Worm (Caenorhabditis elegans) whole organism, young adult: Measurements from ENCODE around the gene H01G02.1.

ENCODE experiments used
- B0019.2 ChIP-seq: fragments of 200-800 bp; sonication (Bioruptor generic); conservative IDR thresholded peaks from 2 replicates; pipeline ENCODE4 v1.3.6; 2022; ENCODE audit warnings: missing genetic modification reagents, missing genetic modification characterization, missing compliant biosample characterization
- B0035.1 ChIP-seq: sonication (generic microtip); optimal IDR thresholded peaks from 2 replicates; lab custom pipeline; 2016; ENCODE audit warnings: missing genetic modification characterization, mild to moderate bottlenecking, missing compliant biosample characterization, missing genotype, missing genetic modification reagents
- B0336.3 ChIP-seq: fragments of 200-800 bp; sonication (Bioruptor generic); IDR thresholded peaks from 2 replicates; pipeline ENCODE4 v1.3.6; 2022; ENCODE audit warnings: missing genetic modification characterization, missing compliant biosample characterization
- C06A6.2 ChIP-seq: fragments of 200-800 bp; sonication (Bioruptor generic); conservative IDR thresholded peaks from 2 replicates; pipeline ENCODE4 v1.3.6; 2022; ENCODE audit warnings: missing genetic modification characterization, missing compliant biosample characterization
- F10E7.11 ChIP-seq: sonication (generic microtip); optimal IDR thresholded peaks from 2 replicates; lab custom pipeline; 2017; ENCODE audit warnings: mild to moderate bottlenecking, missing genetic modification characterization, moderate library complexity, missing compliant biosample characterization
- F23B12.7 ChIP-seq: sonication (generic microtip); optimal IDR thresholded peaks from 2 replicates; lab custom pipeline; 2017; ENCODE audit warnings: missing genetic modification characterization, mild to moderate bottlenecking, missing compliant biosample characterization, antibody characterized with exemption, moderate library complexity; ENCODE audit not compliant: insufficient read depth
- K11D2.4 ChIP-seq: fragments of 200-800 bp; sonication (Bioruptor generic); IDR thresholded peaks from 2 replicates; pipeline ENCODE4 v1.3.6; 2022; ENCODE audit warnings: missing genetic modification reagents, missing genetic modification characterization, missing compliant biosample characterization
- K12H6.12 ChIP-seq: fragments of 200-800 bp; sonication (Bioruptor generic); optimal IDR thresholded peaks from 2 replicates; lab custom pipeline; 2018; ENCODE audit warnings: mild to moderate bottlenecking, missing genetic modification characterization, missing compliant biosample characterization
- T26A5.8 ChIP-seq: sonication (generic microtip); optimal IDR thresholded peaks from 2 replicates; lab custom pipeline; 2016; ENCODE audit warnings: missing genetic modification characterization, missing compliant biosample characterization
- Y53G8AR.9 ChIP-seq: fragments of 200-800 bp; sonication (Bioruptor generic); conservative IDR thresholded peaks from 2 replicates; pipeline ENCODE4 v1.3.6; 2022; ENCODE audit warnings: missing genetic modification reagents, missing genetic modification characterization, missing compliant biosample characterization
- Y67H2A.10 ChIP-seq: fragments of 200-800 bp; sonication (Bioruptor generic); conservative IDR thresholded peaks from 2 replicates; pipeline ENCODE4 v1.3.6; 2022; ENCODE audit warnings: missing genetic modification reagents, missing genetic modification characterization, missing compliant biosample characterization
- ZK185.1 ChIP-seq: sonication (generic microtip); optimal IDR thresholded peaks from 2 replicates; lab custom pipeline; 2016; ENCODE audit warnings: mild to moderate bottlenecking, missing genetic modification characterization, missing compliant biosample characterization; ENCODE audit not compliant: poor library complexity, severe bottlenecking
- aptf-3 ChIP-seq: fragments of 200-800 bp; sonication (Bioruptor generic); IDR thresholded peaks from 2 replicates; pipeline ENCODE4 v1.3.6; 2022; ENCODE audit warnings: missing genetic modification characterization, missing compliant biosample characterization
- atf-7 ChIP-seq: sonication (generic microtip); optimal IDR thresholded peaks from 2 replicates; lab custom pipeline; 2017; ENCODE audit warnings: mild to moderate bottlenecking, missing genetic modification characterization, missing compliant biosample characterization
- athp-1 ChIP-seq: sonication (generic microtip); optimal IDR thresholded peaks from 2 replicates; lab custom pipeline; 2017; ENCODE audit warnings: mild to moderate bottlenecking, missing genetic modification characterization, missing compliant biosample characterization
- bed-1 ChIP-seq: fragments of 200-800 bp; sonication (Bioruptor generic); IDR thresholded peaks from 2 replicates; pipeline ENCODE4 v1.3.6; 2022; ENCODE audit warnings: missing genetic modification reagents, missing genetic modification characterization, missing compliant biosample characterization
- cebp-1 ChIP-seq, 2 experiments: fragments of 200-800 bp in 1 of 2; sonication (Bioruptor generic) in 1 of 2; sonication (generic microtip) in 1 of 2; IDR thresholded peaks in 1 of 2; optimal IDR thresholded peaks in 1 of 2; 2 replicates each; pipeline versions ENCODE4 v1.3.6 to Lab custom; 2017 to 2022; ENCODE audit warnings: missing compliant biosample characterization in 2 of 2, missing genetic modification characterization in 2 of 2, mild to moderate bottlenecking in 1 of 2, missing genetic modification reagents in 1 of 2, moderate library complexity in 1 of 2
- ceh-27 ChIP-seq: fragments of 200-800 bp; sonication (Bioruptor generic); optimal IDR thresholded peaks from 2 replicates; lab custom pipeline; 2018; ENCODE audit warnings: mild to moderate bottlenecking, missing genetic modification characterization, moderate library complexity, missing compliant biosample characterization
- ceh-40 ChIP-seq: fragments of 200-800 bp; sonication (Bioruptor generic); IDR thresholded peaks from 2 replicates; pipeline ENCODE4 v1.3.6; 2022; ENCODE audit warnings: missing genetic modification characterization, missing compliant biosample characterization
- die-1 ChIP-seq: sonication (generic microtip); optimal IDR thresholded peaks from 2 replicates; lab custom pipeline; 2016; ENCODE audit warnings: missing genotype, mild to moderate bottlenecking, missing genetic modification characterization, missing compliant biosample characterization
- egl-44 ChIP-seq: fragments of 200-800 bp; sonication (Bioruptor generic); IDR thresholded peaks from 2 replicates; pipeline ENCODE4 v1.3.6; 2022; ENCODE audit warnings: missing genetic modification reagents, missing genetic modification characterization, missing compliant biosample characterization
- egrh-3 ChIP-seq: fragments of 200-800 bp; sonication (Bioruptor generic); IDR thresholded peaks from 2 replicates; pipeline ENCODE4 v1.3.6; 2022; ENCODE audit warnings: missing genetic modification reagents, missing genetic modification characterization, missing compliant biosample characterization
- gei-17 ChIP-seq: fragments of 200-800 bp; sonication (Bioruptor generic); optimal IDR thresholded peaks from 2 replicates; lab custom pipeline; 2018; ENCODE audit warnings: mild to moderate bottlenecking, missing genetic modification characterization, missing compliant biosample characterization
- him-1 ChIP-seq: sonication (generic microtip); optimal IDR thresholded peaks from 2 replicates; lab custom pipeline; 2016; ENCODE audit warnings: missing genotype, missing genetic modification reagents, missing genetic modification characterization, missing compliant biosample characterization
- hlh-12 ChIP-seq: sonication (generic microtip); optimal IDR thresholded peaks from 2 replicates; lab custom pipeline; 2016; ENCODE audit warnings: missing genetic modification characterization, missing compliant biosample characterization
- lin-26 ChIP-seq: fragments of 200-800 bp; sonication (Bioruptor generic); IDR thresholded peaks from 2 replicates; pipeline ENCODE4 v1.3.6; 2022; ENCODE audit warnings: missing genetic modification reagents, missing genetic modification characterization, missing compliant biosample characterization
- lin-40 ChIP-seq: sonication (generic microtip); optimal IDR thresholded peaks from 2 replicates; lab custom pipeline; 2016; ENCODE audit warnings: missing genetic modification characterization, mild to moderate bottlenecking, missing compliant biosample characterization, missing genotype, missing genetic modification reagents
- lin-54 ChIP-seq: fragments of 200-800 bp; sonication (Bioruptor generic); optimal IDR thresholded peaks from 2 replicates; lab custom pipeline; 2018; ENCODE audit warnings: mild to moderate bottlenecking, missing genetic modification characterization, missing compliant biosample characterization
- lir-1 ChIP-seq: fragments of 200-800 bp; sonication (Bioruptor generic); conservative IDR thresholded peaks from 2 replicates; pipeline ENCODE4 v1.3.6; 2022; ENCODE audit warnings: missing genetic modification reagents, missing genetic modification characterization, missing compliant biosample characterization
- madf-10 ChIP-seq: sonication (generic microtip); optimal IDR thresholded peaks from 2 replicates; lab custom pipeline; 2016; ENCODE audit warnings: mild to moderate bottlenecking, missing genetic modification characterization, missing compliant biosample characterization
- madf-3 ChIP-seq: fragments of 200-800 bp; sonication (Bioruptor generic); IDR thresholded peaks from 2 replicates; pipeline ENCODE4 v1.3.6; 2022; ENCODE audit warnings: missing genetic modification reagents, missing genetic modification characterization, missing compliant biosample characterization
- mcd-1 ChIP-seq: fragments of 200-800 bp; sonication (Bioruptor generic); IDR thresholded peaks from 2 replicates; pipeline ENCODE4 v1.3.6; 2022; ENCODE audit warnings: missing genetic modification reagents, missing genetic modification characterization, missing compliant biosample characterization
- mel-28 ChIP-seq: sonication (generic microtip); optimal IDR thresholded peaks from 2 replicates; lab custom pipeline; 2016; ENCODE audit warnings: borderline replicate concordance, mild to moderate bottlenecking, missing genetic modification characterization, missing compliant biosample characterization
- mes-4 ChIP-seq: sonication (generic microtip); optimal IDR thresholded peaks from 2 replicates; lab custom pipeline; 2016; ENCODE audit warnings: missing genotype, missing genetic modification characterization, missing compliant biosample characterization
- nfyb-1 ChIP-seq: fragments of 200-800 bp; sonication (Bioruptor generic); IDR thresholded peaks from 2 replicates; pipeline ENCODE4 v1.3.6; 2022; ENCODE audit warnings: missing genetic modification reagents, missing genetic modification characterization, missing compliant biosample characterization
- nhr-80 ChIP-seq: sonication (generic microtip); optimal IDR thresholded peaks from 2 replicates; lab custom pipeline; 2016; ENCODE audit warnings: missing genetic modification characterization, missing compliant biosample characterization
- pbrm-1 ChIP-seq: fragments of 200-800 bp; sonication (Bioruptor generic); IDR thresholded peaks from 2 replicates; pipeline ENCODE4 v1.3.6; 2022; ENCODE audit warnings: missing genetic modification reagents, missing genetic modification characterization, missing compliant biosample characterization
- rcor-1 ChIP-seq: fragments of 200-800 bp; sonication (Bioruptor generic); IDR thresholded peaks from 2 replicates; pipeline ENCODE4 v1.3.6; 2022; ENCODE audit warnings: missing genetic modification reagents, missing genetic modification characterization, missing compliant biosample characterization
- rec-8 ChIP-seq, 2 experiments: sonication (generic microtip); optimal IDR thresholded peaks; 2 replicates each; lab custom pipeline; 2016; ENCODE audit warnings: mild to moderate bottlenecking in 2 of 2, missing genetic modification characterization in 2 of 2, missing genetic modification reagents in 2 of 2, missing genotype in 2 of 2, missing biosample characterization in 1 of 2, missing compliant biosample characterization in 1 of 2, moderate library complexity in 1 of 2
- sea-2 ChIP-seq: fragments of 200-800 bp; sonication (Bioruptor generic); IDR thresholded peaks from 2 replicates; pipeline ENCODE4 v1.3.6; 2022; ENCODE audit warnings: missing genetic modification characterization, missing compliant biosample characterization
- somi-1 ChIP-seq: fragments of 200-800 bp; sonication (Bioruptor generic); optimal IDR thresholded peaks from 2 replicates; lab custom pipeline; 2018; ENCODE audit warnings: mild to moderate bottlenecking, missing genetic modification characterization, missing compliant biosample characterization
- tbp1 ChIP-seq: fragments of 200-800 bp; sonication (Bioruptor generic); optimal IDR thresholded peaks from 2 replicates; lab custom pipeline; 2018; ENCODE audit warnings: mild to moderate bottlenecking, missing genetic modification characterization, missing compliant biosample characterization
- unc-62 ChIP-seq: fragments of 150-350 bp; optimal IDR thresholded peaks from 2 replicates; lab custom pipeline; 2014; ENCODE audit warnings: missing biosample characterization, missing genetic modification reagents, missing genetic modification characterization
- zfh-2 ChIP-seq: fragments of 200-800 bp; sonication (Bioruptor generic); conservative IDR thresholded peaks from 2 replicates; pipeline ENCODE4 v1.3.6; 2022; ENCODE audit warnings: missing genetic modification reagents, missing genetic modification characterization, missing compliant biosample characterization
- zim-3 ChIP-seq: sonication (generic microtip); optimal IDR thresholded peaks from 2 replicates; lab custom pipeline; 2017; ENCODE audit warnings: mild to moderate bottlenecking, missing genetic modification characterization, moderate library complexity, missing compliant biosample characterization
- ztf-18 ChIP-seq: sonication (generic microtip); optimal IDR thresholded peaks from 2 replicates; lab custom pipeline; 2016; ENCODE audit warnings: missing genotype, mild to moderate bottlenecking, missing genetic modification characterization, missing compliant biosample characterization
- ztf-26 ChIP-seq: sonication (generic microtip); optimal IDR thresholded peaks from 2 replicates; lab custom pipeline; 2017; ENCODE audit warnings: missing genetic modification characterization, missing compliant biosample characterization
- ztf-28 ChIP-seq: fragments of 200-800 bp; sonication (Bioruptor generic); IDR thresholded peaks from 2 replicates; pipeline ENCODE4 v1.3.6; 2022; ENCODE audit warnings: missing genetic modification reagents, missing genetic modification characterization, missing compliant biosample characterization

The H01G02.1 gene

DNA sequence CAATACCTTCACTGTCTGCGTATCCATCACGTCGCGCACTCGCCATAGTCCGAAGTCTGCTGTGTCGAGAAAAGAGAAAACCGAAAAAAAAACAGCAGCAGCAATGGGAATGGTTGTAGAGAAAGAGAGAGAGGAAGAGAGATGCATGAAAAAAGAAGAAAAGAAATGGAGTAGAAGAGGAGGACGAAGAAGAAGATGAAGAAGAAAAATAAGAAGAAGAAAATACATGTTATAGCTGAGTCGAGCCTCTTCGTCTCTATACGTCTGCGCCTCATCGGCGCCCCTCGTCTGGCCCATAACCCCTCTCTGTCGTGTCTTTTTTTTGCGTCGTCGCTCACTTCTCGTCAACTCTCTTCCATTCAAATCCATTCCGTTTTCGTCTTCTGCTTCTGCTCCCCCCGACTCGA lies 5.8 kb upstream of the H01G02.1 start:
- TF ChIP-seq mcd-1 (GFP tag; lab: Robert Waterston, UW) (no peak; the same call in 1 of the 2 replicates), zfh-2 (GFP tag; lab: Robert Waterston, UW) (no peak; the same call in 1 of the 2 replicates), atf-7 (tag; lab: Kevin White, UChicago) (peak; percentile 20), zim-3 (tag; lab: Kevin White, UChicago) (no peak), C06A6.2 (0 out of 2 replicates have a peak, but pooled peaks have one; percentile 15), aptf-3 (GFP tag; lab: Robert Waterston, UW) (no peak), die-1 (tag; lab: Kevin White, UChicago) (peak; percentile 34), K12H6.12 (tag; lab: Kevin White, UChicago) (peak; percentile 69), unc-62 (GFP tag; lab: Kevin White, UChicago) (no peak), cebp-1 (GFP tag; IDR thresholded peaks at IDR 0.05; lab: Robert Waterston, UW) (no peak), cebp-1 (tag; optimal IDR thresholded peaks at IDR 0.05; lab: Kevin White, UChicago) (peak; percentile 65), ztf-26 (peak; percentile 49), ztf-28 (no peak), K11D2.4 (GFP tag; lab: Robert Waterston, UW) (peak; percentile 50; the same call in 1 of the 2 replicates), lin-54 (GFP tag; lab: Kevin White, UChicago) (no peak), nfyb-1 (GFP tag; lab: Robert Waterston, UW) (no peak), ceh-40 (no peak), bed-1 (GFP tag; lab: Robert Waterston, UW) (no peak), pbrm-1 (GFP tag; lab: Robert Waterston, UW) (0 out of 2 replicates have a peak, but pooled peaks have one; percentile 16), F23B12.7 (tag; lab: Kevin White, UChicago) (peak; percentile 24), lin-26 (peak; percentile 69; the same call in 1 of the 2 replicates), Y67H2A.10 (GFP tag; lab: Robert Waterston, UW) (no peak), T26A5.8 (tag; lab: Kevin White, UChicago) (no peak), madf-10 (peak; percentile 40), rec-8 (tag; optimal IDR thresholded peaks at IDR 0.05; lab: Kevin White, UChicago) (no peak), madf-3 (GFP tag; lab: Robert Waterston, UW) (no peak), tbp1 (GFP tag; lab: Kevin White, UChicago) (peak; percentile 28), B0035.1 (no peak), lin-40 (tag; lab: Kevin White, UChicago) (peak; percentile 74), mes-4 (tag; lab: Kevin White, UChicago) (no peak), F10E7.11 (tag; lab: Kevin White, UChicago) (no peak), gei-17 (GFP tag; lab: Kevin White, UChicago) (no peak), nhr-80 (tag; lab: Kevin White, UChicago) (peak; percentile 21), mel-28 (tag; lab: Kevin White, UChicago) (no peak), B0336.3 (GFP tag; lab: Robert Waterston, UW) (no peak), lir-1 (no peak), athp-1 (tag; lab: Kevin White, UChicago) (no peak), him-1 (tag; lab: Kevin White, UChicago) (no peak), egl-44 (GFP tag; lab: Robert Waterston, UW) (0 out of 2 replicates have a peak, but pooled peaks have one; percentile 27), Y53G8AR.9 (GFP tag; lab: Robert Waterston, UW) (no peak), sea-2 (no peak), ZK185.1 (tag; lab: Kevin White, UChicago) (peak; percentile 40), rcor-1 (GFP tag; lab: Robert Waterston, UW) (0 out of 2 replicates have a peak, but pooled peaks have one; percentile 26), hlh-12 (no peak), somi-1 (GFP tag; lab: Kevin White, UChicago) (peak; percentile 75), egrh-3 (GFP tag; lab: Robert Waterston, UW) (0 out of 2 replicates have a peak, but pooled peaks have one; percentile 3), ztf-18 (no peak), B0019.2 (GFP tag; lab: Robert Waterston, UW) (no peak), ceh-27 (GFP tag; lab: Kevin White, UChicago) (peak; percentile 49)
